Worm (Caenorhabditis elegans) whole organism, L1 larva: ENCODE data around the gene C40C9.4.

Experiments
- nhr-20 ChIP-seq: sonication (generic microtip); optimal IDR thresholded peaks from 2 replicates; lab custom pipeline; 2016; ENCODE audit warnings: mild to moderate bottlenecking, missing genetic modification characterization, missing compliant biosample characterization
- tbx-2 ChIP-seq: sonication (generic microtip); optimal IDR thresholded peaks from 2 replicates; lab custom pipeline; 2016; ENCODE audit warnings: missing genetic modification characterization, missing compliant biosample characterization

- no peak for TF ChIP-seq tbx-2 (tag; lab: Kevin White, UChicago)
- no peak for TF ChIP-seq nhr-20 (tag; lab: Kevin White, UChicago)
Measured at ce11 chrX:13621628-13622027, 29.3 kb upstream of the C40C9.4 start, which contains the start of gene Y12A6A.1.
